Fruit fly (Drosophila melanogaster): ENCODE results near the gene CG6793.

CG6793 gene

DNA sequence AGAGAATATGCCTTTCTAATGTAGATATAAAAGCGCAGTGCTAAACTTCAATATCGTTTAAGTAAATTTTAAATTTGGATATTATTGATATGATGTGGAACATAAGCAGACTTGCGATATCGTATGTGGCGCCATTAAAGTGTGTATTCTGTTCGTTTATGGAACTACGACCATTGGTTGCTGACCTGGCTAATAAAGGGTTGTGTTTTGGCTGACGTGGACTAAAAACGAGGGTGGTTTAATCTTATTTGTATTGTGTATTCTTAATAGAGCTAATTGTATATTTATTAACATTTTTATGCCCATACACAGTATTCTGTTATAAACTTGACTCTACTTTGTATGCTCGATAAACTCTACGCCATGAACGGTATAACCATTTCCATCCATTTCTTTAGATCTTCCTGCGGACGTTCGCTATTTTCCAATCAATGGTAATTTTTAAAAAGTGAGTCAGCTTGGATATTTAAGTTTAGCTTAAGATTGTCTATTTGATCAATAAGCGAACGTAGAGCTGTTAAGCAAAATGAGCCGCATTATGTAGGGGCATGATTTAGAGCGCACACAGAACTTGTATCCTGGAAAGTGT, 24.6 kb downstream of the CG6793 start:
- no peak for TF ChIP-seq bab1 (GFP tag; optimal IDR thresholded peaks at IDR 0.05)
- peak; percentile 35 for TF ChIP-seq kay (GFP tag; ENCODE audit: borderline replicate concordance)

DNA sequence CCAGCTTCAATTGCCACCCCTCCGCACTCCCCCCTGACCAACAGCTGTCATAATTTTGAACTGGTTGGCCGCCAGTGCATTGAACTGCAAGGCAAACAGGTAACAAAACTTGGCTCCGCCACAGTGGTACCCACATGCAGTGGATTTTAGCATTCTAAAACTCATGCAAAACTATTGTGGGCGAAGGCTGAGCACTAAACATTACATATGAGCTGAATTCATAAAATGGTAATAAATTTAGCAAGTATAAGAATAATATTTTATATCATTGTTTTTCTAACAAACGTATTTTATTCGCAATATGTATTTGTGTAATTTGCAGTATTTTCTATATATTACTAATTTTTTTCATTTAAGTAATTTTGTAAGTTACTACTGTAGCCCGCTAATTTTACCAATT, 30.2 kb downstream of the CG6793 start:
- TF ChIP-seq Hr96 (GFP tag; optimal IDR thresholded peaks at IDR 0.05): no peak
- no peak for TF ChIP-seq bab1 (GFP tag; optimal IDR thresholded peaks at IDR 0.05)
- no peak for TF ChIP-seq CG7101 (tag; optimal IDR thresholded peaks at IDR 0.05)
- TF ChIP-seq Crg-1 (GFP tag; optimal IDR thresholded peaks at IDR 0.05): no peak
- TF ChIP-seq tj (GFP tag; optimal IDR thresholded peaks at IDR 0.05): no peak

DNA sequence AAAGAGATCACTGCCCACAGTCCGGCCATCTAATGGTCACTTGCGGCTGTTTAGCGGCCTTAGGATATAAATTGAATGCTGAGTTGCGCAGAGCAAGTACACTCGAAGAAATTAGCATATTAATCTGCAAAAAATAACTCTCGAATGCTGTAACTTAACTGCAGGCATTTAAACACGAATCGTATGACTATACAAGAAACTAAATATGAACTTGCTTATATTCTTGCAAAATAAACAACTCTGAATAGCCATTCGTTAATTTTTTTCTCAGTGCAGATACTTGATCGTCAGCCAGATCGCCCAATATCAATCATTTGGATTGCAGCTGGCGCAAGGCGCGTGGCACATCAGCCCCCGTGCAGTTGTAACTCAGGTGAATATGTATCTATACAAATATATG, 30.9 kb downstream of the CG6793 start:
- TF ChIP-seq pad (GFP tag; optimal IDR thresholded peaks at IDR 0.05) (no peak), kay (GFP tag; ENCODE audit: borderline replicate concordance) (no peak), CG11617 (GFP tag; optimal IDR thresholded peaks at IDR 0.05) (no peak), CG12768 (GFP tag; optimal IDR thresholded peaks at IDR 0.05) (no peak), CG33017 (tag; optimal IDR thresholded peaks at IDR 0.05) (no peak), Hr96 (GFP tag; optimal IDR thresholded peaks at IDR 0.05) (no peak), tj (GFP tag; optimal IDR thresholded peaks at IDR 0.05) (no peak)

DNA sequence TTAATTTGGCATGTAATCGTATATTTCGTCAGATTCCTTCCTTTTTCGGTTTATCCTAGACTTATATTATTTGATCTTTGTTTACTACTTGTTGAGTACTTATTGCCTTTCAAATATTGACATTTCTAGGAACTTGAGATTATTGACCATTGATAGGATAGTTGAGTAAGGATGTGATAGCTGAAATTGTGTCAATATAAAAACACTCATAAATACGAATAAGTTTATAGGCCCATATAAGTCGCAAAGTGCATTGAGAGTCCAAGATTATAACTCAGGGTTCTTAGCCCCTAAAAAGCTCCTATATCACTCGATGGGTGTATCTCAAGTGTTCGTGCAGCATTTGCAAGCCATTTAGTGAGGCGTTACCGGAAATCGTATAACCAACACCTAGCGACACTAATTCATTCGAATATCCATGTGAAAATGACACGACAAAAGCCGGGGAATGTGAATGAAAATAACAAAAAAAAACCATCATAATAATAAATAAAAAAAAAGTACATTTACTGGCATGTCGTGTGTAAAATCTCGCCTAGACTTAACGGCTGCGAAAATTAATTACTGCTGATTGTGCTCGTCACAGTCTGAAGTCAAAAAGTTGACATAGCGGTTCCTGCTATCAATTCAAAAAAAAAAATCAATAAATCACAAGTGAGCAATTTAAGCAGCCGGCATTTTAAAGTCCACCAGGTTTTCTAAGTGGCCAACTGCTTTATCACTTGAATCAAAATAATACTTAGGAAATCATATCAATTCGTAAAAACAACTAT, 31.9 kb downstream of the CG6793 start:
- peak; percentile 30 for TF ChIP-seq CG33017 (tag; optimal IDR thresholded peaks at IDR 0.05)
- TF ChIP-seq toe (GFP tag; optimal IDR thresholded peaks at IDR 0.05): no peak
- TF ChIP-seq Mnt (GFP tag; optimal IDR thresholded peaks at IDR 0.05): peak; percentile 1
- TF ChIP-seq CG5204 (GFP tag; optimal IDR thresholded peaks at IDR 0.05): no peak
- no peak for TF ChIP-seq Clk (GFP tag; optimal IDR thresholded peaks at IDR 0.05)
- peak; percentile 51 for TF ChIP-seq tj (GFP tag; optimal IDR thresholded peaks at IDR 0.05)
- peak; percentile 77 for TF ChIP-seq CG12768 (GFP tag; optimal IDR thresholded peaks at IDR 0.05)
- TF ChIP-seq bab1 (GFP tag; optimal IDR thresholded peaks at IDR 0.05): peak; percentile 5
- peak; percentile 12 for TF ChIP-seq pad (GFP tag; optimal IDR thresholded peaks at IDR 0.05)
- TF ChIP-seq kay (GFP tag; ENCODE audit: borderline replicate concordance): peak; percentile 36
- peak; percentile 20 for TF ChIP-seq CG14711 (tag; optimal IDR thresholded peaks at IDR 0.05)
- TF ChIP-seq CG7101 (tag; optimal IDR thresholded peaks at IDR 0.05): peak; percentile 45
- peak; percentile 45 for TF ChIP-seq CG7045 (GFP tag; optimal IDR thresholded peaks at IDR 0.05)
- TF ChIP-seq cic (GFP tag; optimal IDR thresholded peaks at IDR 0.05): peak; percentile 55

DNA sequence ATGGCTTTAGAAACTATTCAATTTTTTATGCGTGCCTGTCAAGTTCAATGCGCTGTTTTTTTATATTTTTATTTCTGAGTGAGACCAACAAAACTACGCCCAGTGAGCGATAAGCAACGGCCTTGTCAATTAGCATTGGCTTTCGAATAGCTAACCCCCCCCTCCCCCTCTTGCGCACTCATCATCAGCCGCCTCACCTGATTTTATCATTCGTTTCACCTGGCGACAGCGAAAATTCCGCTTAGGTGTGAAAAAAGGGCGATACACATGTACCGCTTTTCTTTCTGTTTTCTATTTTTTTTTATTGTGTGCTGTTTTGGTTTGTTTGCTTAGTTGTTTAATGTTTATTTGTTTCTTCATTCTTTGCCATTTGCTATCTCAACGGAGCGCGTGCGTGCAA, 32.8 kb downstream of the CG6793 start:
- TF ChIP-seq tj (GFP tag; optimal IDR thresholded peaks at IDR 0.05) (peak; percentile 95), CG5204 (GFP tag; optimal IDR thresholded peaks at IDR 0.05) (no peak), CG11617 (GFP tag; optimal IDR thresholded peaks at IDR 0.05) (no peak), cic (GFP tag; optimal IDR thresholded peaks at IDR 0.05) (no peak), CG7045 (GFP tag; optimal IDR thresholded peaks at IDR 0.05) (peak; percentile 38), Mnt (GFP tag; optimal IDR thresholded peaks at IDR 0.05) (no peak), toe (GFP tag; optimal IDR thresholded peaks at IDR 0.05) (peak; percentile 59), CG7101 (tag; optimal IDR thresholded peaks at IDR 0.05) (no peak), bab1 (GFP tag; optimal IDR thresholded peaks at IDR 0.05) (peak; percentile 69), CG12768 (GFP tag; optimal IDR thresholded peaks at IDR 0.05) (peak; percentile 5), CG1620 (GFP tag; optimal IDR thresholded peaks at IDR 0.05) (peak; percentile 17)

DNA sequence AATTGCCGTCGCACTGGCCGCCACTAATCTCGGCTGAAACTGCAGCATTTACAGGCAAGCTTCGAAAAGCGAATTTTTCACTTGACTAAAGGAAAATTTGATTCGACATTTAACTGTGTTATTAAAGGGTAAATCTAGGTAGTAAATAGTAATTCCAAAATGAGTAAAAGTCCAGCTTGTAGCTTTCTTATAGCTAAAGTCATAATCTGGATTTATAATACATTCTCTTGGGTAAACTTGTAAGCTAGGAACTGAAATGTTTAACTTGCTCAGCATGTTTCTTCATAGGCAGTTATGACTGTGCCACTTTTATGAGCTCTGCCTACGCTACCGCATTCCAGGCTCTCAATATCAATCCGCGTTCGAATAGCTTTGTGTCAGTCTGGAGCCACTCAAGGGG, 34.1 kb downstream of the CG6793 start:
- no peak for TF ChIP-seq Crg-1 (GFP tag; optimal IDR thresholded peaks at IDR 0.05)
- no peak for TF ChIP-seq Clk (GFP tag; optimal IDR thresholded peaks at IDR 0.05)
- no peak for TF ChIP-seq CG5204 (GFP tag; optimal IDR thresholded peaks at IDR 0.05)
- TF ChIP-seq ovo (GFP tag; optimal IDR thresholded peaks at IDR 0.05): no peak
- TF ChIP-seq cnc (optimal IDR thresholded peaks at IDR 0.05): no peak
- no peak for TF ChIP-seq CG7101 (tag; optimal IDR thresholded peaks at IDR 0.05)
- TF ChIP-seq CG33017 (tag; optimal IDR thresholded peaks at IDR 0.05): no peak
- TF ChIP-seq CG11617 (GFP tag; optimal IDR thresholded peaks at IDR 0.05): no peak
- TF ChIP-seq tj (GFP tag; optimal IDR thresholded peaks at IDR 0.05): no peak
- no peak for TF ChIP-seq Hr96 (GFP tag; optimal IDR thresholded peaks at IDR 0.05)
- no peak for TF ChIP-seq pad (GFP tag; optimal IDR thresholded peaks at IDR 0.05)
- no peak for TF ChIP-seq CG1620 (GFP tag; optimal IDR thresholded peaks at IDR 0.05)
- TF ChIP-seq bab1 (GFP tag; optimal IDR thresholded peaks at IDR 0.05): no peak
- TF ChIP-seq CG7045 (GFP tag; optimal IDR thresholded peaks at IDR 0.05): no peak
- TF ChIP-seq Mnt (GFP tag; optimal IDR thresholded peaks at IDR 0.05): no peak
- no peak for TF ChIP-seq CG14711 (tag; optimal IDR thresholded peaks at IDR 0.05)
- TF ChIP-seq CG12768 (GFP tag; optimal IDR thresholded peaks at IDR 0.05): no peak

DNA sequence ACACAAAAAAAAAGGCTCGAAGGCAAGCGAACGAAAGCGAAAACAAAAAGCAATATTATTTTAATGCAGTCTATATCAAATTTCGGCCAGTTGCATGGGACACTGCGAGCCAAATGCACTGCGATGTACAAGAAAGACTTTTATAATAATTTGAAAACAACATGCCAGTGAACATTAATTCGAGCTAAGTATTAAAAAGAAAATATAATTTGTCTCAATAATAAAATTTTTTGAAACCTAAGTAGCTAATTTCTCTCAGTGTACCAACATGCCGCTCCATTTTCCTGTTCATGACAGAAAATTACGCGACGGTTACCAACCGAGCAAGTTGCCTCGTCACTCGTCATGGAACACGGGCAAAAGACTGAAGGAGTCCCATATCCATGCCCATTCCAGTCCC, 35.2 kb downstream of the CG6793 start:
- TF ChIP-seq CG11617 (GFP tag; optimal IDR thresholded peaks at IDR 0.05) (peak; percentile 49), toe (GFP tag; optimal IDR thresholded peaks at IDR 0.05) (no peak), CG33017 (tag; optimal IDR thresholded peaks at IDR 0.05) (no peak), CG1620 (GFP tag; optimal IDR thresholded peaks at IDR 0.05) (peak; percentile 14), CG5204 (GFP tag; optimal IDR thresholded peaks at IDR 0.05) (no peak), CG14711 (tag; optimal IDR thresholded peaks at IDR 0.05) (peak; percentile 62), cic (GFP tag; optimal IDR thresholded peaks at IDR 0.05) (no peak), Mnt (GFP tag; optimal IDR thresholded peaks at IDR 0.05) (no peak), kay (GFP tag; ENCODE audit: borderline replicate concordance) (peak; percentile 64), Clk (GFP tag; optimal IDR thresholded peaks at IDR 0.05) (no peak), Crg-1 (GFP tag; optimal IDR thresholded peaks at IDR 0.05) (no peak), CG7101 (tag; optimal IDR thresholded peaks at IDR 0.05) (peak; percentile 63), bab1 (GFP tag; optimal IDR thresholded peaks at IDR 0.05) (peak; percentile 20), ovo (GFP tag; optimal IDR thresholded peaks at IDR 0.05) (no peak), pad (GFP tag; optimal IDR thresholded peaks at IDR 0.05) (peak; percentile 26), Hr96 (GFP tag; optimal IDR thresholded peaks at IDR 0.05) (no peak), CG7045 (GFP tag; optimal IDR thresholded peaks at IDR 0.05) (no peak), cnc (optimal IDR thresholded peaks at IDR 0.05) (peak in 1 of 2 experiments; percentile 10), tj (GFP tag; optimal IDR thresholded peaks at IDR 0.05) (peak; percentile 86), CG12768 (GFP tag; optimal IDR thresholded peaks at IDR 0.05) (no peak)
